Worm (Caenorhabditis elegans): ENCODE results near the gene pqn-92.

DNA sequence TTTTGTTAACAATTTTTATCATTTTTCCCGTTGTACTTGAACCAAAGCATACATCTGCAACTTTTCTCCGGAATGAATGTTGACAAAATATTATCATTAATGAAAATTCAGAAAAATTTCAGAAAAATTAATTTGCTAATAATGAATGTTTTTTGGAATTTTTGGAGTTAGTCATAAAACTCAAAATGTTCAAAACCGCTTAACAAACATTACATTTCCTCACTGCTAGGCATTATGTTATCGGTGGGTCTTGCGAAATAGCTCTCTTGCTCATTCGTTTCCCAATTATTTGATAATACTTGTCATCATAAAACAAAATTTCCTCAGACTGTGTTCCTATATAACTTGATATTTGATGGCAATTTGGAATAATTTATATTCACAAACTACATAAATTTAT is 5.3 kb downstream of the pqn-92 start, which contains the start of gene Y75B8A.39:
- no peak for TF ChIP-seq cog-1 (tag; optimal IDR thresholded peaks at IDR 0.05)
- TF ChIP-seq ztf-23 (GFP tag; IDR thresholded peaks at IDR 0.05) = no peak
- TF ChIP-seq ztf-29 (GFP tag; IDR thresholded peaks at IDR 0.05) = no peak

All from whole organism, midembryonic.